Worm (Caenorhabditis elegans): Measurements from ENCODE around the gene ZK1058.9.
A peak's percentile ranks its signal among the peaks of the same experiment; 100 is the strongest.

DNA sequence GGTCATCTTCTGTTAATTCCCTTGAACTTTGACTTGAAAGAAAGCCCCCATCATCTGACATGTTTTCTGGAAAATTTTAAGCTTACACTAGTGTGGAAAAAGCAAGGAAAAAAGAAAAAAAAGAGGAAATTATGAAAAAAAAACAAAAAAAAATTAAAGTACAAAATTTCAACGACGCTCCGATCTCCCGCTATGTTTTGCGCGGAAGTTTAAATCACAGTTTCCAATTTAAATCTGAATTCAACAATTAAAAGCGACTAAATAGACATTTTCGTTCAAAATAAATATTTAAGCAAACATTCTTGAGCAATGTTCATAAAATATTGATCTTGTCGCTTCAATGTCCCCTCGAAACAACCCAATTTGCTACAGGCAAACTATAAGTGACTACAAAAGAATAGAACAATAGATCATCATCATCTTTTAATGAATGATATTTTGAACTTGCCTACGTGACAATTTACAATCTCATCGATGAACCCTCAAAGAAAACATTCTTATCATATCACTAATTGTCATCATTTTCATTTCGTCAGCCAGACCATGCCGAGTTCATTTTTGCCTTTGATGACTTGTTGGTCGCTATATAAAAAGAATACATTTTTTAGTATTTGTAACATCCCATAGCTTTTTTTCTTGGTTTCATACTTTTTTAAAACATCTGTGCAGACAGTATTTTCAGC, 4.2 kb downstream of the ZK1058.9 start, which contains the start of the genes metl-6 and nit-1:
- TF ChIP-seq unc-62 (GFP tag; optimal IDR thresholded peaks at IDR 0.05), result no peak
- no peak for TF ChIP-seq ceh-100 (GFP tag; IDR thresholded peaks at IDR 0.05)
- no peak for TF ChIP-seq ama-1 (optimal IDR thresholded peaks at IDR 0.05)
- TF ChIP-seq ama-1 (GFP tag; optimal IDR thresholded peaks at IDR 0.05), result no peak
- no peak for TF ChIP-seq F33H1.4 (GFP tag; IDR thresholded peaks at IDR 0.05)
- TF ChIP-seq lin-35 (GFP tag; optimal IDR thresholded peaks at IDR 0.05), result peak in 1 of 3 experiments; percentile 10
- no peak for TF ChIP-seq nhr-27 (tag; optimal IDR thresholded peaks at IDR 0.05)
